Worm (Caenorhabditis elegans) whole organism, L1 larva: ENCODE data around the gene grl-25.
A peak's percentile ranks its signal among the peaks of the same experiment; 100 is the strongest.

Experiments used
- C04F5.9 ChIP-seq: sonication (generic microtip); optimal IDR thresholded peaks from 2 replicates; lab custom pipeline; 2016; ENCODE audit warnings: missing genetic modification characterization, missing compliant biosample characterization
- C34B4.2 ChIP-seq: sonication (generic microtip); optimal IDR thresholded peaks from 2 replicates; lab custom pipeline; 2017; ENCODE audit warnings: mild to moderate bottlenecking, missing genetic modification characterization, missing compliant biosample characterization
- aha-1 ChIP-seq: fragments of 150-350 bp; optimal IDR thresholded peaks from 2 replicates; lab custom pipeline; 2014; ENCODE audit warnings: missing biosample characterization, missing genetic modification characterization
- ceh-63 ChIP-seq: fragments of 200-800 bp; sonication (Bioruptor generic); optimal IDR thresholded peaks from 2 replicates; lab custom pipeline; 2018; ENCODE audit warnings: mild to moderate bottlenecking, missing genetic modification characterization, missing compliant biosample characterization
- ceh-8 ChIP-seq: fragments of 200-800 bp; sonication (Bioruptor generic); optimal IDR thresholded peaks from 2 replicates; lab custom pipeline; 2018; ENCODE audit warnings: mild to moderate bottlenecking, missing genetic modification characterization, moderate library complexity, missing compliant biosample characterization
- ceh-88 ChIP-seq: fragments of 200-800 bp; sonication (Bioruptor generic); IDR thresholded peaks from 2 replicates; pipeline ENCODE4 v1.3.6; 2022; ENCODE audit warnings: missing genetic modification characterization, missing compliant biosample characterization
- ceh-90 ChIP-seq: sonication (generic microtip); optimal IDR thresholded peaks from 2 replicates; lab custom pipeline; 2016; ENCODE audit warnings: missing genetic modification characterization, missing compliant biosample characterization
- ces-1 ChIP-seq: fragments of 150-350 bp; optimal IDR thresholded peaks from 2 replicates; lab custom pipeline; 2014; ENCODE audit warnings: missing biosample characterization, missing genetic modification reagents, missing genetic modification characterization
- dpl-1 ChIP-seq, 3 experiments: fragments of 150-350 bp in 2 of 3; sonication (generic microtip) in 1 of 3; optimal IDR thresholded peaks; 2 replicates each; lab custom pipeline; 2014 to 2017; ENCODE audit warnings: missing biosample characterization in 3 of 3, missing genetic modification characterization in 3 of 3, missing genetic modification reagents in 3 of 3
- dsc-1 ChIP-seq: sonication (generic microtip); optimal IDR thresholded peaks from 2 replicates; lab custom pipeline; 2016; ENCODE audit warnings: mild to moderate bottlenecking, missing genetic modification characterization, missing compliant biosample characterization
- efl-3 ChIP-seq: fragments of 200-800 bp; sonication (Bioruptor generic); optimal IDR thresholded peaks from 2 replicates; lab custom pipeline; 2018; ENCODE audit warnings: mild to moderate bottlenecking, missing genetic modification characterization, missing compliant biosample characterization
- egl-27 ChIP-seq, 2 experiments: fragments of 150-350 bp in 1 of 2; sonication (generic microtip); optimal IDR thresholded peaks; 3 replicates each; lab custom pipeline; 2017 to 2018; ENCODE audit warnings: missing biosample characterization in 2 of 2, missing genetic modification characterization in 2 of 2, missing genetic modification reagents in 2 of 2
- elt-2 ChIP-seq: sonication (generic microtip); optimal IDR thresholded peaks from 2 replicates; lab custom pipeline; 2016; ENCODE audit warnings: missing genetic modification characterization, mild to moderate bottlenecking, inconsistent platforms, missing compliant biosample characterization, missing genetic modification reagents
- ets-5 ChIP-seq: fragments of 200-800 bp; sonication (Bioruptor generic); IDR thresholded peaks from 2 replicates; pipeline ENCODE4 v1.3.6; 2022; ENCODE audit warnings: missing genetic modification characterization, missing compliant biosample characterization
- fkh-4 ChIP-seq: sonication (generic microtip); optimal IDR thresholded peaks from 2 replicates; lab custom pipeline; 2016; ENCODE audit warnings: missing compliant biosample characterization, missing genetic modification characterization, borderline replicate concordance
- fkh-8 ChIP-seq: sonication (generic microtip); optimal IDR thresholded peaks from 2 replicates; lab custom pipeline; 2016; ENCODE audit warnings: mild to moderate bottlenecking, missing genetic modification characterization, missing compliant biosample characterization
- grh-1 ChIP-seq: fragments of 200-800 bp; sonication (Bioruptor generic); IDR thresholded peaks from 2 replicates; pipeline ENCODE4 v1.3.6; 2022; ENCODE audit warnings: missing genetic modification reagents, missing genetic modification characterization, missing compliant biosample characterization
- hlh-4 ChIP-seq: sonication (generic microtip); optimal IDR thresholded peaks from 2 replicates; lab custom pipeline; 2016; ENCODE audit warnings: mild to moderate bottlenecking, missing genetic modification characterization, missing compliant biosample characterization
- hpl-2 ChIP-seq: fragments of 150-350 bp; optimal IDR thresholded peaks from 2 replicates; lab custom pipeline; 2014; ENCODE audit warnings: missing biosample characterization, missing genetic modification reagents, missing genetic modification characterization
- isw-1 ChIP-seq: fragments of 200-800 bp; sonication (Bioruptor generic); IDR thresholded peaks from 2 replicates; pipeline ENCODE4 v1.3.6; 2022; ENCODE audit warnings: missing genetic modification characterization, missing compliant biosample characterization
- lin-15B ChIP-seq: fragments of 150-350 bp; sonication (generic microtip); optimal IDR thresholded peaks from 3 replicates; lab custom pipeline; 2014; ENCODE audit warnings: missing biosample characterization, missing genetic modification characterization
- lin-35 ChIP-seq, 2 experiments: fragments of 150-350 bp; optimal IDR thresholded peaks; 2 replicates each; lab custom pipeline; 2014; ENCODE audit warnings: missing biosample characterization in 2 of 2, missing genetic modification characterization in 2 of 2, missing genetic modification reagents in 2 of 2
- mab-9 ChIP-seq: fragments of 200-800 bp; sonication (Bioruptor generic); IDR thresholded peaks from 2 replicates; pipeline ENCODE4 v1.3.6; 2022; ENCODE audit warnings: missing genetic modification reagents, missing genetic modification characterization, missing compliant biosample characterization
- mdl-1 ChIP-seq, 2 experiments: fragments of 150-350 bp; optimal IDR thresholded peaks; 2 replicates each; lab custom pipeline; 2014 to 2017; ENCODE audit warnings: missing biosample characterization in 2 of 2, missing genetic modification characterization in 2 of 2, inconsistent platforms in 1 of 2
- mef-2 ChIP-seq: fragments of 150-350 bp; optimal IDR thresholded peaks from 2 replicates; lab custom pipeline; 2014; ENCODE audit warnings: missing biosample characterization, missing genetic modification characterization
- mep-1 ChIP-seq: fragments of 150-350 bp; optimal IDR thresholded peaks from 2 replicates; lab custom pipeline; 2014; ENCODE audit warnings: missing biosample characterization, missing genetic modification characterization
- nhr-12 ChIP-seq: sonication (generic microtip); optimal IDR thresholded peaks from 2 replicates; lab custom pipeline; 2017; ENCODE audit warnings: missing biosample characterization, missing genetic modification characterization
- nhr-19 ChIP-seq: fragments of 200-800 bp; sonication (Bioruptor generic); conservative IDR thresholded peaks from 2 replicates; pipeline ENCODE4 v1.3.6; 2022; ENCODE audit warnings: missing genetic modification characterization, missing compliant biosample characterization
- nhr-237 ChIP-seq: fragments of 150-350 bp; optimal IDR thresholded peaks from 2 replicates; lab custom pipeline; 2014; ENCODE audit warnings: missing biosample characterization, missing genetic modification characterization
- nhr-47 ChIP-seq: sonication (generic microtip); optimal IDR thresholded peaks from 2 replicates; lab custom pipeline; 2016; ENCODE audit warnings: mild to moderate bottlenecking, missing genetic modification characterization, moderate library complexity, missing compliant biosample characterization
- nhr-71 ChIP-seq: sonication (generic microtip); optimal IDR thresholded peaks from 2 replicates; lab custom pipeline; 2016; ENCODE audit warnings: mild to moderate bottlenecking, missing genetic modification characterization, moderate library complexity, missing compliant biosample characterization
- nhr-76 ChIP-seq: sonication (generic microtip); optimal IDR thresholded peaks from 2 replicates; lab custom pipeline; 2017; ENCODE audit warnings: missing biosample characterization, missing genetic modification characterization
- nhr-77 ChIP-seq: fragments of 150-350 bp; optimal IDR thresholded peaks from 2 replicates; lab custom pipeline; 2014; ENCODE audit warnings: missing biosample characterization, missing genetic modification characterization
- nhr-84 ChIP-seq: sonication (generic microtip); optimal IDR thresholded peaks from 2 replicates; lab custom pipeline; 2017; ENCODE audit warnings: missing biosample characterization, missing genetic modification characterization
- nhr-85 ChIP-seq: sonication (generic microtip); peaks from one replicate; lab custom pipeline; 2016; ENCODE audit warnings: missing genetic modification characterization, inconsistent platforms, missing compliant biosample characterization
- nhr-90 ChIP-seq: sonication (generic microtip); optimal IDR thresholded peaks from 2 replicates; lab custom pipeline; 2016; ENCODE audit warnings: mild to moderate bottlenecking, missing genetic modification characterization, missing compliant biosample characterization; ENCODE audit not compliant: poor library complexity
- pax-3 ChIP-seq: fragments of 200-800 bp; sonication (Bioruptor generic); optimal IDR thresholded peaks from 2 replicates; lab custom pipeline; 2018; ENCODE audit warnings: mild to moderate bottlenecking, missing genetic modification characterization, moderate library complexity, missing compliant biosample characterization
- pqm-1 ChIP-seq: sonication (generic microtip); optimal IDR thresholded peaks from 3 replicates; lab custom pipeline; 2017; ENCODE audit warnings: missing biosample characterization, missing genetic modification characterization
- rnt-1 ChIP-seq: sonication (generic microtip); optimal IDR thresholded peaks from 2 replicates; lab custom pipeline; 2016; ENCODE audit warnings: mild to moderate bottlenecking, missing genetic modification characterization, moderate library complexity, missing compliant biosample characterization
- snu-23 ChIP-seq: sonication (generic microtip); optimal IDR thresholded peaks from 2 replicates; lab custom pipeline; 2016; ENCODE audit warnings: missing genetic modification characterization, missing compliant biosample characterization
- sox-4 ChIP-seq: sonication (generic microtip); optimal IDR thresholded peaks from 2 replicates; lab custom pipeline; 2016; ENCODE audit warnings: missing genetic modification characterization, missing compliant biosample characterization
- sptf-1 ChIP-seq: fragments of 150-350 bp; optimal IDR thresholded peaks from 2 replicates; lab custom pipeline; 2014; ENCODE audit warnings: missing biosample characterization, missing genetic modification characterization
- sup-37 ChIP-seq: fragments of 200-800 bp; sonication (Bioruptor generic); optimal IDR thresholded peaks from 2 replicates; lab custom pipeline; 2018; ENCODE audit warnings: mild to moderate bottlenecking, missing genetic modification characterization, missing compliant biosample characterization
- swsn-7 ChIP-seq: sonication (generic microtip); optimal IDR thresholded peaks from 2 replicates; lab custom pipeline; 2016; ENCODE audit warnings: missing genetic modification characterization, missing compliant biosample characterization
- tbx-2 ChIP-seq: sonication (generic microtip); optimal IDR thresholded peaks from 2 replicates; lab custom pipeline; 2016; ENCODE audit warnings: missing genetic modification characterization, missing compliant biosample characterization
- tlp-1 ChIP-seq: fragments of 150-350 bp; optimal IDR thresholded peaks from 2 replicates; lab custom pipeline; 2014; ENCODE audit warnings: missing biosample characterization, missing genetic modification characterization
- unc-62 ChIP-seq: fragments of 150-350 bp; optimal IDR thresholded peaks from 2 replicates; lab custom pipeline; 2014; ENCODE audit warnings: missing biosample characterization, missing genetic modification reagents, missing genetic modification characterization
- unc-98 ChIP-seq: fragments of 200-800 bp; sonication (Bioruptor generic); IDR thresholded peaks from 2 replicates; pipeline ENCODE4 v1.3.6; 2022; ENCODE audit warnings: missing genetic modification characterization, missing compliant biosample characterization
- xbp-1 ChIP-seq: sonication (generic microtip); optimal IDR thresholded peaks from 2 replicates; lab custom pipeline; 2016; ENCODE audit warnings: missing genetic modification characterization, missing compliant biosample characterization
- zag-1 ChIP-seq: fragments of 150-350 bp; optimal IDR thresholded peaks from 2 replicates; lab custom pipeline; 2014; ENCODE audit warnings: missing biosample characterization, missing genetic modification characterization
- zip-4 ChIP-seq: fragments of 200-800 bp; sonication (Bioruptor generic); optimal IDR thresholded peaks from 2 replicates; lab custom pipeline; 2018; ENCODE audit warnings: mild to moderate bottlenecking, missing genetic modification characterization, moderate library complexity, missing compliant biosample characterization
- ztf-11 ChIP-seq, 2 experiments: sonication (generic microtip); optimal IDR thresholded peaks; 2 replicates each; lab custom pipeline; 2016 to 2017; ENCODE audit warnings: missing genetic modification characterization in 2 of 2, missing biosample characterization in 1 of 2, missing compliant biosample characterization in 1 of 2

grl-25 gene

DNA sequence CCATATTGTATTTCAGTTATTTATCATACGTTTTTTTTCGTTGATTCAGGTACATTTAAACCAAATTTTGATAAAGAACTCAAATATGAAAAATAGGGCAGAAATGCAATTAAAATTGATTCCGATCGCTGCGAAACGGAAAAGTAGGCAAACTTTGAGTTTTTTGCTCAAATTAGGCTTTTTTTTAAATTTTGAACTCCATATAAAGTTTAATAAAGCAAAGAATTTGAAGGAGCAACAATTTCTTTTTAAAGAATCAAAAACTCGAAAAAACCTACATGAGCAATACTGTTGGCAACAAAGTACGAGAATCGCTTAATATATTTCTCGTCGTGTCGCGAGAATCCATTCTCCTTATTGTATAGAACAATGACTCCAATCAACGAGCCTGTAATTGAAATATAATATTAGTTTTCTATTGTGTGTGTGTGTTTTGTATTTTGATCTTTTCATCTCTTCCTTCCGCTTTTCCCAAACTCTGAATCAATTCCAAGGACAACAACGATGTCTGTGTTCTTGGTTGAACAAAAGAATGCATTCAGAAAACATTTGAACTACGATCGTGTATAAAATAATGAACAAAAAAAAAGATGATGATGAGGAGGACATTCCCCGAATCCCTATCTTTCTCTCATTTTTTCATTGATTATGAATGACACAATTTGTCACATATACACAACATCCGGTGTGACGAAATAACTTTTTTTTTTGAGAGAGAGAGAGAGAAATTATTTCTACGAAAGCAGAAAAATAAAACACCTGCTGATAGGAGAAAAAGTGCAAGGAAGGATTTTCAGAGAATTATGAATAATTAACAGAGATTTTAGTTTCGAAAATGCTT, 16.6 kb downstream of the grl-25 start:
- TF ChIP-seq snu-23 (no peak), tlp-1 (no peak), nhr-237 (tag; lab: Kevin White, UChicago) (no peak), egl-27 (tag; optimal IDR thresholded peaks at IDR 0.05; lab: Kevin White, UChicago) (no peak), nhr-90 (tag; lab: Kevin White, UChicago) (peak; percentile 20), sox-4 (no peak), zip-4 (GFP tag; lab: Kevin White, UChicago) (no peak), pax-3 (tag; lab: Kevin White, UChicago) (no peak), ces-1 (GFP tag; lab: Kevin White, UChicago) (no peak), nhr-76 (tag; lab: Kevin White, UChicago) (no peak), unc-62 (GFP tag; lab: Kevin White, UChicago) (no peak), dsc-1 (tag; lab: Kevin White, UChicago) (peak; percentile 25), hpl-2 (GFP tag; lab: Kevin White, UChicago) (no peak), C04F5.9 (tag; lab: Kevin White, UChicago) (no peak), mep-1 (peak; percentile 13), elt-2 (tag; lab: Kevin White, UChicago) (no peak), ets-5 (GFP tag; lab: Robert Waterston, UW) (no peak), aha-1 (tag; lab: Kevin White, UChicago) (no peak), nhr-84 (tag; lab: Kevin White, UChicago) (no peak), xbp-1 (tag; lab: Kevin White, UChicago) (no peak), ceh-90 (tag; lab: Kevin White, UChicago) (no peak), mef-2 (tag; lab: Kevin White, UChicago) (no peak), hlh-4 (tag; lab: Kevin White, UChicago) (no peak), nhr-12 (tag; lab: Kevin White, UChicago) (no peak), ceh-8 (GFP tag; lab: Kevin White, UChicago) (no peak), nhr-77 (no peak), nhr-19 (GFP tag; lab: Robert Waterston, UW) (no peak), C34B4.2 (tag; lab: Kevin White, UChicago) (no peak), tbx-2 (tag; lab: Kevin White, UChicago) (no peak), mab-9 (GFP tag; lab: Robert Waterston, UW) (no peak), nhr-71 (tag; lab: Kevin White, UChicago) (peak; percentile 61), fkh-8 (tag; lab: Kevin White, UChicago) (peak; percentile 53), grh-1 (GFP tag; lab: Robert Waterston, UW) (no peak), swsn-7 (tag; lab: Kevin White, UChicago) (no peak), unc-98 (no peak), isw-1 (no peak), fkh-4 (tag; lab: Kevin White, UChicago) (no peak), nhr-47 (tag; lab: Kevin White, UChicago) (no peak), efl-3 (GFP tag; lab: Kevin White, UChicago) (no peak), lin-35 (GFP tag; optimal IDR thresholded peaks at IDR 0.05; lab: Kevin White, UChicago) (no peak), pqm-1 (tag; lab: Kevin White, UChicago) (no peak), sup-37 (no peak), ceh-88 (GFP tag; lab: Robert Waterston, UW) (no peak), rnt-1 (no peak), zag-1 (no peak), nhr-85 (tag; lab: Kevin White, UChicago) (no peak), sptf-1 (tag; lab: Kevin White, UChicago) (no peak), mdl-1 (tag; optimal IDR thresholded peaks at IDR 0.05; lab: Kevin White, UChicago) (no peak), ztf-11 (tag; optimal IDR thresholded peaks at IDR 0.05; lab: Kevin White, UChicago) (no peak), dpl-1 (GFP tag; optimal IDR thresholded peaks at IDR 0.05; lab: Kevin White, UChicago) (no peak), ceh-63 (GFP tag; lab: Kevin White, UChicago) (no peak), lin-15B (tag; lab: Kevin White, UChicago) (no peak)
